Worm (Caenorhabditis elegans): Measurements from ENCODE around the gene F31E3.6.
"Not testable (repeated sequence)": the region's sequence is repeated elsewhere in the genome, so short reads cannot be mapped to it uniquely, and the experiment has no call there.

The F31E3.6 gene

DNA sequence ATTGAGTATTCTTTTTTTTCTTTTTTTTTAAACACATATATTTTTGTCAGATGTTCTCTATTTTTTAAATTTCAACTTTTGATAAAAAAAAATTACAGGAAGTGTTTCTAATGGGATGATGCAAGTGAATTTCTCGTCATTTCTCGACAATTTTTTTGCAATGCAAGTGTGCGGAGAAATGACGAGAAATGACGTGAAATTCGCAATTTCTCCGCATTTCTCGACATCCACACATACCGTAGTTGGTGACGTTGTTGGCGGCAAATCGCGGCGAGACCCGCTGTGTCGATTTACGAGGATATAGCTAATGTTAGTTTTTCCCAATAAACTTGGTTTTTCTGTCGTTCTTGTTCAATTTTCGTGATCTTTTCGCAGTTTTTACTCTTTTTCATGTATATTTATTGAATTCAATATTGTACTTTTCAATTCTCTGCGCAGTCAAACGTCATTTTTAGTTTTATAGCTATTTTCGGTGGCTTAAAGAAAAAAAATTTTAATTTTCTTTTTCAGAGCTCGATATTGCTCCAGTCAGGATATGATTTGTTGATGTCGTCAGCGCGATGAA is at the start of gene F31E3.6:
TSS of gene F31E3.6 (plus strand) at position 93 of the 565 bp plus-strand sequence.
- TF ChIP-seq C38D4.7 (GFP tag; optimal IDR thresholded peaks at IDR 0.05); rnt-1 (tag; optimal IDR thresholded peaks at IDR 0.05); C08G9.2 (tag; optimal IDR thresholded peaks at IDR 0.05): not testable (repeated sequence)

DNA sequence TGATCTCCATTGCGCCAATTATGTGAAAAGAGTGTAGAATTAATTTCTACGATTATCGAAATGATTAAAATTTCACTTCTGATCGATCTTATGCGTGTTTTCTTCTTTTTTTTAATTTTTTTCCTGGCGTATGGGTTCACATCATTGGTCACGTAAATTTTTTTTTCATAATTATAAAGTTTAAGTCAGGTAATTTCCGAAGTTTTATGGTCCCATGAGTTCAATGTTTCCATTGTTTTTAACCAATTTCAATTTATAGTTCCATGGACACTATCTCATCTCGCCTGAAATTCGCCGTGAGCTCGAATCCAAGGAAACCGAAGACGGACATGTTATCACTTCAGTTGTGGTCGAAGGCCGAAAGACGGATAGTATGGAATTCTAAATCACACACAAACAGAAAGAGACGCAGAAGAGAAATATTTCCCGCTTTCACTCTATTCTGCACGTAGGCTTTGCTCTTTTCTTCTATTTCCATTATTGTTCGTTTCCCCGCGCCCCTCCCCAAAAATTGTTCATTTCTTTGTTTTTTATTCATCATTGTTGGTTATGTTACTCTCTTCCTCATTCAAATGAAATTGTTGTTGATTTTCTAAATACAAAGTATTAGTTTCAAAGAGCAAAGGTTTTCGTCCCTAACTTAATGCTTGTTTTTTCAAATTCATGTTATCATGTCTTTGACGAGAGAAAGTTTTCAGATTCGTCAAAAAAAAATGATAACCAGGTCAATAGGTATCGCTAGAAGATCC is 46.4 kb upstream of the F31E3.6 start, which contains the start of the genes F57B9.8 and coq-2:
TSS of gene F57B9.8 (minus strand) at position 51 of the 749 bp plus-strand sequence.
TSS of gene coq-2 (plus strand) at position 699 of the 749 bp plus-strand sequence.
- TF ChIP-seq hlh-15 (tag; optimal IDR thresholded peaks at IDR 0.05), result no peak
- TF ChIP-seq fkh-10 (GFP tag; optimal IDR thresholded peaks at IDR 0.05), result no peak
- TF ChIP-seq ets-4 (tag; optimal IDR thresholded peaks at IDR 0.05), result no peak
- TF ChIP-seq elt-4 (tag; optimal IDR thresholded peaks at IDR 0.05), result no peak
- TF ChIP-seq C38D4.7 (GFP tag; optimal IDR thresholded peaks at IDR 0.05), result no peak
- TF ChIP-seq pat-9 (tag; optimal IDR thresholded peaks at IDR 0.05), result no peak
- TF ChIP-seq ceh-24 (tag; optimal IDR thresholded peaks at IDR 0.05), result no peak
- TF ChIP-seq zip-5 (tag; optimal IDR thresholded peaks at IDR 0.05), result no peak
- TF ChIP-seq unc-86 (tag; optimal IDR thresholded peaks at IDR 0.05), result no peak
- TF ChIP-seq ceh-34 (tag; optimal IDR thresholded peaks at IDR 0.05), result no peak
- no peak for TF ChIP-seq C08G9.2 (tag; optimal IDR thresholded peaks at IDR 0.05)

DNA sequence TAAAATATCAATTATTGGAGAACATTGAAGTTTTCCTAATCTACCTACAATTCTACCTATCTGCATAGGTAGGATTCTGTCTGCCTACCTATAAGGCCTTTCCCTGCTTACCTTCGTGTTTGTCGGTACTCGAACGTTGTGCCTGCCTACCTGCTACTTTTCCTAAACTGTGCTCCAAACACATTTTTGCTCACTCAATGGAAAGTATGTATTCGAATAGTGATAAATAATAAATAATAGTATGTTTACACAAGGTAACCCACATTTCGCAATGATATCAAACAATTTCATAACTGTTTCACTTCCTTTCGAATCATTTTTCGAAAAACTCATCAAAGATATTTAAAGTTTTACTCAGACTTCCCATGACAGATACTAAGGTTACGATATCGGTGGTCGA is 42.4 kb upstream of the F31E3.6 start, which contains the start of gene F57B9.3:
TSS of gene F57B9.3 (plus strand) at position 301 of the 400 bp plus-strand sequence.
- no peak for TF ChIP-seq npax-4 (tag; optimal IDR thresholded peaks at IDR 0.05)
- no peak for TF ChIP-seq sox-4 (tag; optimal IDR thresholded peaks at IDR 0.05)
- no peak for TF ChIP-seq zip-5 (tag; optimal IDR thresholded peaks at IDR 0.05)
- TF ChIP-seq Y22D7AL.16 (tag; optimal IDR thresholded peaks at IDR 0.05), result no peak

DNA sequence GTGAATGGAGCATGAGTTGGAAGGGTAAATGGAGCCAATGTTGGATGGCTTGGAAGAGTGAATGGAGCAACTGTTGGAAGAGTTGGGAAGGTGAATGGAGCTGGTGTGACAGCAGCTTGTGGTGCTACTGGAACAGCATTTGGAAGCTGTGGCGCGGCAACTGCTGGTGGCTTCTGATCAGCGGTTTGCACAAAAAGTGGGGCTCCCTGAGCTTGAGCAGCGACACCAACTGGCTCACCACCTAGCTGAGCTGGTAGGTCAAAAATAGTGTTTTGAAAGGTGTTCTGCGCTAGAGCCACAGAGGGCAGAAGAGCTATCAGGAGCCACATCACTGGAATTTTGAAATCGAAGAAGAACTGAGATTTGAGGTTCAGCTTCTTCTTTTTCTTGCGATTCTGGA is 36.6 kb upstream of the F31E3.6 start:
- TF ChIP-seq hlh-6 (tag; optimal IDR thresholded peaks at IDR 0.05), result no peak
- no peak for TF ChIP-seq fkh-10 (GFP tag; optimal IDR thresholded peaks at IDR 0.05)
- TF ChIP-seq ceh-22 (tag; optimal IDR thresholded peaks at IDR 0.05), result no peak
- no peak for TF ChIP-seq syd-9 (tag; optimal IDR thresholded peaks at IDR 0.05)
- no peak for TF ChIP-seq sox-2 (GFP tag; IDR thresholded peaks at IDR 0.05)

DNA sequence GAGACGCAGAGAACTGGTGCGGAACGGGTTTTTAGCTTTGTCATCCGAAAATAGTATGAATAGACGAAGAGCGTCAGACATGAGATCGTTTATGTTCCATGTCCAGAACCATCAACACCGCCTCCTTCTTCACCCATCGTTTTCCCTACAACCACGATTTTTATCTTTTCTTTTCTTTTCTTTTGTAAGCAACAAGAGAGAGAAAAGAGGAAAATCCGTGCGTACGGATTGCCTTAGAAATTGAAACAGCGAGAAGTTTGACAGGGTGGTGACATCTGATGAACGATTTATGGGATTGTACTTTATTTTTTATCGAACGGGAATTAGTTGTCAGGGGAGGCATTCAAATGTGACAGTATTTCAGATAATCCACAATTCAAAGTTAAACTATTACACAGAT is 36.1 kb upstream of the F31E3.6 start, which contains the start of gene abu-13:
TSS of gene abu-13 (minus strand) at position 152 of the 400 bp plus-strand sequence.
- TF ChIP-seq pag-3 (tag; optimal IDR thresholded peaks at IDR 0.05; ENCODE audit: borderline replicate concordance), result no peak
- TF ChIP-seq nfya-1 (tag; optimal IDR thresholded peaks at IDR 0.05), result no peak
- TF ChIP-seq ceh-45 (GFP tag; IDR thresholded peaks at IDR 0.05), result no peak
- TF ChIP-seq dve-1 (tag; optimal IDR thresholded peaks at IDR 0.05), result no peak
- TF ChIP-seq gmeb-2 (tag; optimal IDR thresholded peaks at IDR 0.05), result no peak
- TF ChIP-seq C38D4.7 (GFP tag; optimal IDR thresholded peaks at IDR 0.05), result no peak
- no peak for TF ChIP-seq pax-1 (tag; optimal IDR thresholded peaks at IDR 0.05)
- no peak for TF ChIP-seq K02D7.2 (tag; optimal IDR thresholded peaks at IDR 0.05)
- no peak for TF ChIP-seq fkh-10 (GFP tag; optimal IDR thresholded peaks at IDR 0.05)
- TF ChIP-seq madf-2 (tag; optimal IDR thresholded peaks at IDR 0.05), result no peak
- TF ChIP-seq pqm-1 (tag; optimal IDR thresholded peaks at IDR 0.05), result no peak
- TF ChIP-seq ceh-34 (tag; optimal IDR thresholded peaks at IDR 0.05), result no peak
- TF ChIP-seq ceh-24 (tag; optimal IDR thresholded peaks at IDR 0.05), result no peak
- TF ChIP-seq unc-86 (tag; optimal IDR thresholded peaks at IDR 0.05), result no peak
- no peak for TF ChIP-seq ets-4 (tag; optimal IDR thresholded peaks at IDR 0.05)
- TF ChIP-seq ceh-19 (GFP tag; optimal IDR thresholded peaks at IDR 0.05), result no peak
- no peak for TF ChIP-seq unc-3 (GFP tag; conservative IDR thresholded peaks at IDR 0.05)
- TF ChIP-seq unc-3 (tag; optimal IDR thresholded peaks at IDR 0.05), result no peak
- TF ChIP-seq hlh-15 (tag; optimal IDR thresholded peaks at IDR 0.05), result no peak

Data from whole organism, late embryonic.